Fruit fly (Drosophila melanogaster) whole organism, embryonic: ENCODE results near the gene CG43121.

Experiments used
- Antp ChIP-seq: fragments of 200-800 bp; sonication (Bioruptor generic); optimal IDR thresholded peaks from 3 replicates; lab custom pipeline; 2016; ENCODE audit warnings: missing biosample characterization, missing genetic modification characterization
- Bgb ChIP-seq: fragments of 200-800 bp; sonication (Bioruptor generic); IDR thresholded peaks from 2 replicates; pipeline ENCODE4 v1.3.6; 2022; ENCODE audit warnings: missing biosample characterization, missing genetic modification characterization; ENCODE audit not compliant: partially characterized antibody
- Blimp-1 ChIP-seq: fragments of 200-800 bp; sonication (Bioruptor generic); optimal IDR thresholded peaks from 3 replicates; lab custom pipeline; 2018; ENCODE audit warnings: missing biosample characterization, missing genetic modification characterization, mild to moderate bottlenecking, moderate library complexity, missing genetic modification reagents
- CG11398 ChIP-seq: fragments of 200-800 bp; sonication (Bioruptor generic); optimal IDR thresholded peaks from 2 replicates; lab custom pipeline; 2016; ENCODE audit warnings: missing biosample characterization, missing genetic modification characterization
- CG12071 ChIP-seq: fragments of 200-800 bp; sonication (Bioruptor generic); optimal IDR thresholded peaks from 3 replicates; lab custom pipeline; 2018; ENCODE audit warnings: missing biosample characterization, mild to moderate bottlenecking, missing genetic modification characterization
- CG13424 ChIP-seq: fragments of 200-800 bp; sonication (Bioruptor generic); optimal IDR thresholded peaks from 2 replicates; lab custom pipeline; 2019; ENCODE audit warnings: missing biosample characterization, mild to moderate bottlenecking, missing genetic modification characterization, moderate library complexity
- CG13775 ChIP-seq: fragments of 200-800 bp; sonication (Bioruptor generic); optimal IDR thresholded peaks from 3 replicates; lab custom pipeline; 2017; ENCODE audit warnings: missing biosample characterization, mild to moderate bottlenecking, missing genetic modification characterization
- CG1529 ChIP-seq: fragments of 200-800 bp; sonication (Bioruptor generic); optimal IDR thresholded peaks from 3 replicates; lab custom pipeline; 2018; ENCODE audit warnings: missing biosample characterization, missing genetic modification characterization
- CG15601 ChIP-seq: fragments of 200-800 bp; sonication (Bioruptor generic); optimal IDR thresholded peaks from 3 replicates; lab custom pipeline; 2019; ENCODE audit warnings: missing biosample characterization, mild to moderate bottlenecking, missing genetic modification characterization, moderate library complexity
- CG17802 ChIP-seq: fragments of 200-800 bp; sonication (Bioruptor generic); optimal IDR thresholded peaks from 2 replicates; lab custom pipeline; 2018; ENCODE audit warnings: missing biosample characterization, mild to moderate bottlenecking, missing genetic modification characterization, moderate library complexity
- CG17829 ChIP-seq: fragments of 200-800 bp; optimal IDR thresholded peaks from 2 replicates; lab custom pipeline; 2019; ENCODE audit warnings: missing biosample characterization, mild to moderate bottlenecking, missing genetic modification characterization, moderate library complexity
- CG17912 ChIP-seq: fragments of 200-800 bp; sonication (Bioruptor generic); optimal IDR thresholded peaks from 2 replicates; lab custom pipeline; 2018; ENCODE audit warnings: missing biosample characterization, mild to moderate bottlenecking, missing genetic modification characterization
- CG18262 ChIP-seq: fragments of 200-800 bp; optimal IDR thresholded peaks from 3 replicates; lab custom pipeline; 2019; ENCODE audit warnings: missing biosample characterization, mild to moderate bottlenecking, missing genetic modification characterization, moderate library complexity
- CG18476 ChIP-seq: fragments of 200-800 bp; sonication (Bioruptor generic); optimal IDR thresholded peaks from 2 replicates; lab custom pipeline; 2016; ENCODE audit warnings: missing biosample characterization, mild to moderate bottlenecking, missing genetic modification characterization
- CG2875 ChIP-seq: fragments of 200-800 bp; sonication (Bioruptor generic); optimal IDR thresholded peaks from 2 replicates; lab custom pipeline; 2017; ENCODE audit warnings: missing biosample characterization, mild to moderate bottlenecking, missing genetic modification characterization, missing genetic modification reagents
- CG31224 ChIP-seq: fragments of 200-800 bp; sonication (Bioruptor generic); IDR thresholded peaks from 2 replicates; pipeline ENCODE4 v1.3.6; 2022; ENCODE audit warnings: missing biosample characterization, missing genetic modification characterization
- CG3726 ChIP-seq: fragments of 200-800 bp; sonication (Bioruptor generic); IDR thresholded peaks from 3 replicates; pipeline ENCODE4, ENCODE4 v1.3.6; 2022; ENCODE audit warnings: missing biosample characterization, missing genetic modification characterization
- CG3995 ChIP-seq: fragments of 200-800 bp; sonication (Bioruptor generic); optimal IDR thresholded peaks from 3 replicates; lab custom pipeline; 2016; ENCODE audit warnings: missing biosample characterization, missing genetic modification characterization
- CG4360 ChIP-seq: fragments of 200-800 bp; sonication (Bioruptor generic); IDR thresholded peaks from 2 replicates; pipeline ENCODE4 v1.3.6; 2022; ENCODE audit warnings: missing biosample characterization, missing genetic modification characterization
- CG4404 ChIP-seq: fragments of 200-800 bp; sonication (Bioruptor generic); IDR thresholded peaks from 2 replicates; pipeline ENCODE4 v1.3.6; 2022; ENCODE audit warnings: missing biosample characterization, missing genetic modification characterization
- CG4424 ChIP-seq: fragments of 200-800 bp; sonication (Bioruptor generic); optimal IDR thresholded peaks from 3 replicates; lab custom pipeline; 2016; ENCODE audit warnings: missing biosample characterization, missing genetic modification characterization
- CG4707 ChIP-seq: fragments of 200-800 bp; sonication (Bioruptor generic); optimal IDR thresholded peaks from 2 replicates; lab custom pipeline; 2018; ENCODE audit warnings: missing biosample characterization, mild to moderate bottlenecking, missing genetic modification characterization, moderate library complexity
- CG4730 ChIP-seq: fragments of 200-800 bp; sonication (Bioruptor generic); IDR thresholded peaks from 2 replicates; pipeline ENCODE4 v1.3.6; 2022; ENCODE audit warnings: missing biosample characterization, missing genetic modification characterization
- CG6272 ChIP-seq: fragments of 200-800 bp; sonication (Bioruptor generic); IDR thresholded peaks from 2 replicates; pipeline ENCODE4 v1.3.6; 2022; ENCODE audit warnings: missing biosample characterization, missing genetic modification characterization
- CG6689 ChIP-seq: fragments of 200-800 bp; sonication (Bioruptor generic); IDR thresholded peaks from 2 replicates; pipeline ENCODE4 v1.3.6; 2022; ENCODE audit warnings: missing biosample characterization, missing genetic modification characterization
- CG7839 ChIP-seq: fragments of 200-800 bp; sonication (Bioruptor generic); optimal IDR thresholded peaks from 3 replicates; lab custom pipeline; 2018; ENCODE audit warnings: missing biosample characterization, mild to moderate bottlenecking, missing genetic modification characterization, moderate library complexity
- CG7928 ChIP-seq: fragments of 200-800 bp; sonication (Bioruptor generic); optimal IDR thresholded peaks from 2 replicates; lab custom pipeline; 2017; ENCODE audit warnings: missing biosample characterization, mild to moderate bottlenecking, missing genetic modification characterization
- Dad ChIP-seq: fragments of 200-800 bp; sonication (Bioruptor generic); optimal IDR thresholded peaks from 3 replicates; lab custom pipeline; 2016; ENCODE audit warnings: missing biosample characterization, missing genetic modification characterization
- Gug ChIP-seq: fragments of 200-800 bp; sonication (Bioruptor generic); IDR thresholded peaks from 4 replicates; pipeline ENCODE4 v1.3.6; 2022; ENCODE audit warnings: missing biosample characterization, missing genetic modification characterization
- Hmr ChIP-seq: fragments of 200-800 bp; sonication (Bioruptor generic); optimal IDR thresholded peaks from 3 replicates; lab custom pipeline; 2017; ENCODE audit warnings: mild to moderate bottlenecking, missing biosample characterization, missing genetic modification reagents, missing genetic modification characterization
- Hr3 ChIP-seq: fragments of 200-800 bp; sonication (Bioruptor generic); optimal IDR thresholded peaks from 3 replicates; lab custom pipeline; 2016; ENCODE audit warnings: missing biosample characterization, missing genetic modification characterization
- NC2α ChIP-seq: fragments of 200-800 bp; sonication (Bioruptor generic); optimal IDR thresholded peaks from 2 replicates; lab custom pipeline; 2016; ENCODE audit warnings: missing biosample characterization, missing genetic modification characterization
- Rfx ChIP-seq: fragments of 200-800 bp; sonication (Bioruptor generic); IDR thresholded peaks from 2 replicates; pipeline ENCODE4 v1.3.6; 2022; ENCODE audit warnings: missing biosample characterization, missing genetic modification characterization
- Sox100B ChIP-seq: fragments of 200-800 bp; sonication (Bioruptor generic); optimal IDR thresholded peaks from 3 replicates; lab custom pipeline; 2018; ENCODE audit warnings: missing biosample characterization, mild to moderate bottlenecking, missing genetic modification characterization
- Trl ChIP-seq, 3 experiments: fragments of >200 bp in 2 of 3; fragments of 200-800 bp in 1 of 3; sonication (Bioruptor generic) in 1 of 3; optimal IDR thresholded peaks; 2 replicates in 1 of 3; 3 replicates in 2 of 3; lab custom pipeline; 2016 to 2017; ENCODE audit warnings: missing biosample characterization in 1 of 3, missing genetic modification characterization in 1 of 3
- bbx ChIP-seq: fragments of 200-800 bp; sonication (Bioruptor generic); IDR thresholded peaks from 2 replicates; pipeline ENCODE4 v1.3.6; 2022; ENCODE audit warnings: missing biosample characterization, missing genetic modification characterization; ENCODE audit not compliant: partially characterized antibody
- cas ChIP-seq: fragments of 200-800 bp; sonication (Bioruptor generic); IDR thresholded peaks from 2 replicates; pipeline ENCODE4 v1.3.6; 2022; ENCODE audit warnings: missing biosample characterization, missing genetic modification characterization
- ci ChIP-seq: fragments of 200-800 bp; sonication (Bioruptor generic); IDR thresholded peaks from 3 replicates; pipeline ENCODE4 v1.3.6; 2022; ENCODE audit warnings: missing biosample characterization, missing genetic modification characterization
- en ChIP-seq: fragments of 200-800 bp; sonication (Bioruptor generic); optimal IDR thresholded peaks from 2 replicates; lab custom pipeline; 2016; ENCODE audit warnings: missing biosample characterization, missing genetic modification characterization
- gem ChIP-seq: fragments of 200-800 bp; sonication (Bioruptor generic); optimal IDR thresholded peaks from 2 replicates; lab custom pipeline; 2019; ENCODE audit warnings: missing biosample characterization, mild to moderate bottlenecking, missing genetic modification characterization, moderate library complexity
- hth ChIP-seq: fragments of >200 bp; optimal IDR thresholded peaks from 2 replicates; lab custom pipeline; 2017; ENCODE audit warnings: inconsistent platforms
- kni ChIP-seq: fragments of 200-800 bp; sonication (Bioruptor generic); optimal IDR thresholded peaks from 3 replicates; lab custom pipeline; 2017; ENCODE audit warnings: mild to moderate bottlenecking, missing biosample characterization, missing genetic modification reagents, missing genetic modification characterization
- mld ChIP-seq: fragments of 200-800 bp; sonication (Bioruptor generic); IDR thresholded peaks from 3 replicates; pipeline ENCODE4 v1.3.6; 2022; ENCODE audit warnings: missing biosample characterization, missing genetic modification characterization; ENCODE audit not compliant: partially characterized antibody
- oc ChIP-seq: fragments of 200-800 bp; sonication (Bioruptor generic); optimal IDR thresholded peaks from 2 replicates; lab custom pipeline; 2018; ENCODE audit warnings: missing biosample characterization, mild to moderate bottlenecking, missing genetic modification characterization, moderate library complexity
- pros ChIP-seq: fragments of 200-800 bp; sonication (Bioruptor generic); optimal IDR thresholded peaks from 3 replicates; lab custom pipeline; 2019; ENCODE audit warnings: missing biosample characterization, mild to moderate bottlenecking, missing genetic modification characterization, moderate library complexity
- psq ChIP-seq: fragments of 200-800 bp; sonication (Bioruptor generic); optimal IDR thresholded peaks from 2 replicates; lab custom pipeline; 2017; ENCODE audit warnings: missing biosample characterization, missing genetic modification characterization
- vvl ChIP-seq: fragments of 200-800 bp; sonication (Bioruptor generic); IDR thresholded peaks from 2 replicates; pipeline ENCODE4 v1.3.6; 2022; ENCODE audit warnings: missing biosample characterization, missing genetic modification characterization
- z ChIP-seq: fragments of 200-800 bp; sonication (Bioruptor generic); IDR thresholded peaks from 3 replicates; pipeline ENCODE4 v1.3.6; 2022; ENCODE audit warnings: missing biosample characterization, missing genetic modification characterization

The CG43121 gene

DNA sequence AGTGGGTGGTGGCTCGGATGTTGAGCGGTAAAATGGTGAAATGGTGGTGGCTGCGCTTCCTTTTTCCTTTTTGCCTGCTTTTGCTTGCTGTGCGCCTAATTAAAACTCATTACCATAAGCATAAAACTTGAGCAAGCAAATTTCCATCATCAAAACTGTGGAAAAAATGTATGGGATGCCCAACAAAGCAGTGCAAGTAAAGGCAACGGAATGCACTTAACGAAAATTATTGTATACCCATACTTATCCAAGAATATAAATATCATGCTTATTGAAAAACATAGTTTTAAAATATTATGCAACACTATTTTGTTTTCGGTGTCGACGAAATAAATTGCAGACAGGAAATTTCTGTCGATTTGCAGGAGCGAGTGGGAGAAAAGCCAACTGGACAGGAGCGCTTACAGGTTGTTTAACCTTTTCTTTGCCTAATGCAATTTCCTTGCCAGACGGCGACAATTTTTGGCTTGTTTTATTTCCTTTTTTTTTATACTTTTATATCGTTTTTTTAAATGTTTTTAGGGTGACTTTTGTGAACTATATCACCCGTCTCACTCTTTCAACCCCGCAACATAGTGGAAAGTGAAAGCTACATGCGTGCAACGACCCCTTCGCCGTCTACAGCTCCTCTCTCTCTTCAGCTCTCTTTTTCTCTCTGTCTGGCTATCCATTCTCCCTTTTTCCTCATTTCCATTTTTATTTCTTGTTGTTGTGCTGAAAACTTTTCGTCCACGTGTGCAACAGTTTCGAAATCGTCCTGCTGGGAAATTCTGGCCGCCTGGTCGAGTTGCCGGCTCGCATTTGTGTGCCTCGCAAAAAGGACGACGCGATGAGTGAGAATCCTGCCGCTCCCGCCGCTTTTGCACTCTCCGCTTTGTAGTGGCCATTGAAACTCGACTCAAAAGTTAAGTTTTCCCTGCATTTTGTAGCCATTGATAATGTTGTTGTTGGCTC is 12.0 kb downstream of the CG43121 start (continued):
- TF ChIP-seq gem (tag; lab: Kevin White, UChicago), result peak; percentile 48
- TF ChIP-seq CG3726 (GFP tag; lab: Robert Waterston, UW), result no peak
- TF ChIP-seq oc, result no peak
- TF ChIP-seq CG11398 (GFP tag; lab: Kevin White, UChicago), result no peak
- TF ChIP-seq CG4404 (GFP tag; lab: Robert Waterston, UW), result no peak
- TF ChIP-seq bbx (GFP tag; lab: Robert Waterston, UW), result 0 out of 2 replicates have a peak, but pooled peaks have one; percentile 27
- TF ChIP-seq CG6689 (GFP tag; lab: Robert Waterston, UW), result no peak
- TF ChIP-seq CG1529 (GFP tag; lab: Kevin White, UChicago), result peak; percentile 20
- TF ChIP-seq Hr3 (GFP tag; lab: Kevin White, UChicago), result no peak
- no peak for TF ChIP-seq Gug (GFP tag; lab: Robert Waterston, UW)
- no peak for TF ChIP-seq CG13775 (GFP tag; lab: Kevin White, UChicago)
- TF ChIP-seq Hmr, result no peak
- TF ChIP-seq cas, result no peak
- TF ChIP-seq z (GFP tag; lab: Robert Waterston, UW), result peak; percentile 89
- TF ChIP-seq CG4424 (GFP tag; lab: Kevin White, UChicago), result no peak
- no peak for TF ChIP-seq CG3995
- no peak for TF ChIP-seq Bgb
- TF ChIP-seq Dad (GFP tag; lab: Kevin White, UChicago), result no peak
- TF ChIP-seq CG17912, result no peak
- no peak for TF ChIP-seq CG17802 (tag; lab: Kevin White, UChicago)
- TF ChIP-seq Sox100B (GFP tag; lab: Kevin White, UChicago), result no peak
- no peak for TF ChIP-seq en (GFP tag; lab: Kevin White, UChicago)
- TF ChIP-seq CG7839 (tag; lab: Kevin White, UChicago), result no peak
- TF ChIP-seq CG4730, result no peak
- peak; percentile 15 for TF ChIP-seq CG18262 (tag; lab: Kevin White, UChicago)
- TF ChIP-seq CG12071 (GFP tag; lab: Kevin White, UChicago), result no peak
- TF ChIP-seq CG4360 (GFP tag; lab: Robert Waterston, UW), result peak; percentile 78
- no peak for TF ChIP-seq hth
- no peak for TF ChIP-seq CG15601
- no peak for TF ChIP-seq CG17829 (tag; lab: Kevin White, UChicago)
- no peak for TF ChIP-seq NC2α
- peak; percentile 42 to 59 for TF ChIP-seq Trl (optimal IDR thresholded peaks at IDR 0.05; lab: Kevin White, UChicago)
- TF ChIP-seq Trl (GFP tag; optimal IDR thresholded peaks at IDR 0.05; lab: Kevin White, UChicago), result no peak
- TF ChIP-seq psq, result peak; percentile 6
- TF ChIP-seq CG6272, result no peak
- TF ChIP-seq Blimp-1 (GFP tag; lab: Kevin White, UChicago), result peak; percentile 71
- TF ChIP-seq CG7928 (GFP tag; lab: Kevin White, UChicago), result no peak
- no peak for TF ChIP-seq mld (GFP tag; lab: Robert Waterston, UW)
- TF ChIP-seq Antp (GFP tag; lab: Kevin White, UChicago), result no peak
- no peak for TF ChIP-seq CG13424 (tag; lab: Kevin White, UChicago)
- TF ChIP-seq vvl, result peak; percentile 74; the same call in 1 of the 2 replicates
- peak; percentile 7 for TF ChIP-seq kni
- no peak for TF ChIP-seq CG18476 (GFP tag; lab: Kevin White, UChicago)
- TF ChIP-seq Rfx (GFP tag; lab: Robert Waterston, UW), result no peak
- TF ChIP-seq pros (GFP tag; lab: Kevin White, UChicago), result peak; percentile 82
- peak; percentile 96 for TF ChIP-seq CG31224
- TF ChIP-seq CG4707 (GFP tag; lab: Kevin White, UChicago), result no peak
- TF ChIP-seq ci (GFP tag; lab: Robert Waterston, UW), result 0 out of 3 replicates have a peak, but pooled peaks have one; percentile 15
- no peak for TF ChIP-seq CG2875 (GFP tag; lab: Kevin White, UChicago)
